Worm (Caenorhabditis elegans) whole organism, young adult: ENCODE results near the gene dhhc-6.

ENCODE experiments used
- B0019.2 ChIP-seq: fragments of 200-800 bp; sonication (Bioruptor generic); conservative IDR thresholded peaks from 2 replicates; pipeline ENCODE4 v1.3.6; 2022; ENCODE audit warnings: missing genetic modification reagents, missing genetic modification characterization, missing compliant biosample characterization
- B0035.1 ChIP-seq: sonication (generic microtip); optimal IDR thresholded peaks from 2 replicates; lab custom pipeline; 2016; ENCODE audit warnings: missing genetic modification characterization, mild to moderate bottlenecking, missing compliant biosample characterization, missing genotype, missing genetic modification reagents
- C17E4.6 ChIP-seq: fragments of 200-800 bp; sonication (Bioruptor generic); IDR thresholded peaks from 2 replicates; pipeline ENCODE4 v1.3.6; 2022; ENCODE audit warnings: missing genetic modification reagents, missing genetic modification characterization, missing compliant biosample characterization
- Y53G8AR.9 ChIP-seq: fragments of 200-800 bp; sonication (Bioruptor generic); conservative IDR thresholded peaks from 2 replicates; pipeline ENCODE4 v1.3.6; 2022; ENCODE audit warnings: missing genetic modification reagents, missing genetic modification characterization, missing compliant biosample characterization
- Y56A3A.18 ChIP-seq: fragments of 200-800 bp; sonication (Bioruptor generic); IDR thresholded peaks from 2 replicates; pipeline ENCODE4 v1.3.6; 2022; ENCODE audit warnings: missing genetic modification reagents, missing genetic modification characterization, missing compliant biosample characterization
- attf-5 ChIP-seq: fragments of 200-800 bp; sonication (Bioruptor generic); optimal IDR thresholded peaks from 2 replicates; lab custom pipeline; 2018; ENCODE audit warnings: mild to moderate bottlenecking, missing genetic modification characterization, missing compliant biosample characterization
- bed-1 ChIP-seq: fragments of 200-800 bp; sonication (Bioruptor generic); IDR thresholded peaks from 2 replicates; pipeline ENCODE4 v1.3.6; 2022; ENCODE audit warnings: missing genetic modification reagents, missing genetic modification characterization, missing compliant biosample characterization
- cebp-1 ChIP-seq, 2 experiments: fragments of 200-800 bp in 1 of 2; sonication (Bioruptor generic) in 1 of 2; sonication (generic microtip) in 1 of 2; IDR thresholded peaks in 1 of 2; optimal IDR thresholded peaks in 1 of 2; 2 replicates each; pipeline versions ENCODE4 v1.3.6 to Lab custom; 2017 to 2022; ENCODE audit warnings: missing compliant biosample characterization in 2 of 2, missing genetic modification characterization in 2 of 2, mild to moderate bottlenecking in 1 of 2, missing genetic modification reagents in 1 of 2, moderate library complexity in 1 of 2
- ceh-40 ChIP-seq: fragments of 200-800 bp; sonication (Bioruptor generic); IDR thresholded peaks from 2 replicates; pipeline ENCODE4 v1.3.6; 2022; ENCODE audit warnings: missing genetic modification characterization, missing compliant biosample characterization
- dox-1 ChIP-seq: fragments of 200-800 bp; sonication (Bioruptor generic); IDR thresholded peaks from 2 replicates; pipeline ENCODE4 v1.3.6; 2022; ENCODE audit warnings: missing genetic modification reagents, missing genetic modification characterization, missing compliant biosample characterization
- dpff-1 ChIP-seq: sonication (generic microtip); optimal IDR thresholded peaks from 2 replicates; lab custom pipeline; 2017; ENCODE audit warnings: mild to moderate bottlenecking, missing genetic modification characterization, missing compliant biosample characterization
- egl-44 ChIP-seq: fragments of 200-800 bp; sonication (Bioruptor generic); IDR thresholded peaks from 2 replicates; pipeline ENCODE4 v1.3.6; 2022; ENCODE audit warnings: missing genetic modification reagents, missing genetic modification characterization, missing compliant biosample characterization
- ekl-4 ChIP-seq: fragments of 200-800 bp; sonication (Bioruptor generic); IDR thresholded peaks from 2 replicates; pipeline ENCODE4 v1.3.6; 2022; ENCODE audit warnings: missing genetic modification reagents, missing genetic modification characterization, missing compliant biosample characterization
- ets-4 ChIP-seq: fragments of 200-800 bp; sonication (Bioruptor generic); optimal IDR thresholded peaks from 2 replicates; lab custom pipeline; 2018; ENCODE audit warnings: mild to moderate bottlenecking, missing genetic modification characterization, missing compliant biosample characterization
- fkh-3 ChIP-seq: sonication (generic microtip); optimal IDR thresholded peaks from 2 replicates; lab custom pipeline; 2016; ENCODE audit warnings: mild to moderate bottlenecking, missing genetic modification characterization, missing compliant biosample characterization
- lag-1 ChIP-seq: fragments of 200-800 bp; sonication (Bioruptor generic); IDR thresholded peaks from 2 replicates; pipeline ENCODE4 v1.3.6; 2022; ENCODE audit warnings: missing genetic modification reagents, missing genetic modification characterization, missing compliant biosample characterization
- lin-26 ChIP-seq: fragments of 200-800 bp; sonication (Bioruptor generic); IDR thresholded peaks from 2 replicates; pipeline ENCODE4 v1.3.6; 2022; ENCODE audit warnings: missing genetic modification reagents, missing genetic modification characterization, missing compliant biosample characterization
- lin-35 ChIP-seq, 3 experiments: fragments of 150-350 bp in 2 of 3; sonication (generic microtip) in 1 of 3; optimal IDR thresholded peaks; 2 replicates each; lab custom pipeline; 2014 to 2018; ENCODE audit warnings: missing biosample characterization in 3 of 3, missing genetic modification characterization in 3 of 3, missing genetic modification reagents in 3 of 3
- lin-40 ChIP-seq: sonication (generic microtip); optimal IDR thresholded peaks from 2 replicates; lab custom pipeline; 2016; ENCODE audit warnings: missing genetic modification characterization, mild to moderate bottlenecking, missing compliant biosample characterization, missing genotype, missing genetic modification reagents
- lsl-1 ChIP-seq: fragments of 200-800 bp; sonication (Bioruptor generic); optimal IDR thresholded peaks from 2 replicates; lab custom pipeline; 2018; ENCODE audit warnings: mild to moderate bottlenecking, missing genetic modification characterization, moderate library complexity, missing compliant biosample characterization
- lsy-27 ChIP-seq: sonication (generic microtip); optimal IDR thresholded peaks from 2 replicates; lab custom pipeline; 2017; ENCODE audit warnings: missing genetic modification characterization, mild to moderate bottlenecking, missing compliant biosample characterization, antibody characterized with exemption, missing genotype, borderline replicate concordance; ENCODE audit not compliant: insufficient read depth
- madf-10 ChIP-seq: sonication (generic microtip); optimal IDR thresholded peaks from 2 replicates; lab custom pipeline; 2016; ENCODE audit warnings: mild to moderate bottlenecking, missing genetic modification characterization, missing compliant biosample characterization
- madf-3 ChIP-seq: fragments of 200-800 bp; sonication (Bioruptor generic); IDR thresholded peaks from 2 replicates; pipeline ENCODE4 v1.3.6; 2022; ENCODE audit warnings: missing genetic modification reagents, missing genetic modification characterization, missing compliant biosample characterization
- madf-8 ChIP-seq: fragments of 200-800 bp; sonication (Bioruptor generic); conservative IDR thresholded peaks from 2 replicates; pipeline ENCODE4 v1.3.6; 2022; ENCODE audit warnings: missing genetic modification reagents, missing genetic modification characterization, missing compliant biosample characterization
- mes-4 ChIP-seq: sonication (generic microtip); optimal IDR thresholded peaks from 2 replicates; lab custom pipeline; 2016; ENCODE audit warnings: missing genotype, missing genetic modification characterization, missing compliant biosample characterization
- nfya-2 ChIP-seq: fragments of 200-800 bp; sonication (Bioruptor generic); IDR thresholded peaks from 2 replicates; pipeline ENCODE4 v1.3.6; 2022; ENCODE audit warnings: missing genetic modification reagents, missing genetic modification characterization, missing compliant biosample characterization
- nhr-179 ChIP-seq: sonication (generic microtip); optimal IDR thresholded peaks from 2 replicates; lab custom pipeline; 2016; ENCODE audit warnings: mild to moderate bottlenecking, missing genetic modification characterization, missing compliant biosample characterization
- nhr-80 ChIP-seq: sonication (generic microtip); optimal IDR thresholded peaks from 2 replicates; lab custom pipeline; 2016; ENCODE audit warnings: missing genetic modification characterization, missing compliant biosample characterization
- pbrm-1 ChIP-seq: fragments of 200-800 bp; sonication (Bioruptor generic); IDR thresholded peaks from 2 replicates; pipeline ENCODE4 v1.3.6; 2022; ENCODE audit warnings: missing genetic modification reagents, missing genetic modification characterization, missing compliant biosample characterization
- sea-2 ChIP-seq: fragments of 200-800 bp; sonication (Bioruptor generic); IDR thresholded peaks from 2 replicates; pipeline ENCODE4 v1.3.6; 2022; ENCODE audit warnings: missing genetic modification characterization, missing compliant biosample characterization
- snpc-1.3 ChIP-seq: sonication (generic microtip); optimal IDR thresholded peaks from 2 replicates; lab custom pipeline; 2017; ENCODE audit warnings: missing genetic modification characterization, mild to moderate bottlenecking, missing compliant biosample characterization, antibody characterized with exemption, moderate library complexity, missing genotype, missing genetic modification reagents; ENCODE audit not compliant: insufficient read depth
- somi-1 ChIP-seq: fragments of 200-800 bp; sonication (Bioruptor generic); optimal IDR thresholded peaks from 2 replicates; lab custom pipeline; 2018; ENCODE audit warnings: mild to moderate bottlenecking, missing genetic modification characterization, missing compliant biosample characterization
- sptf-2 ChIP-seq: fragments of 200-800 bp; sonication (Bioruptor generic); optimal IDR thresholded peaks from 2 replicates; lab custom pipeline; 2018; ENCODE audit warnings: mild to moderate bottlenecking, missing genetic modification characterization, missing compliant biosample characterization
- tbp1 ChIP-seq: fragments of 200-800 bp; sonication (Bioruptor generic); optimal IDR thresholded peaks from 2 replicates; lab custom pipeline; 2018; ENCODE audit warnings: mild to moderate bottlenecking, missing genetic modification characterization, missing compliant biosample characterization
- tlf-1 ChIP-seq: fragments of 200-800 bp; sonication (Bioruptor generic); optimal IDR thresholded peaks from 2 replicates; lab custom pipeline; 2018; ENCODE audit warnings: mild to moderate bottlenecking, missing genetic modification characterization, missing compliant biosample characterization
- unc-62 ChIP-seq: fragments of 150-350 bp; optimal IDR thresholded peaks from 2 replicates; lab custom pipeline; 2014; ENCODE audit warnings: missing biosample characterization, missing genetic modification reagents, missing genetic modification characterization
- xnd-1 ChIP-seq: sonication (generic microtip); optimal IDR thresholded peaks from 2 replicates; lab custom pipeline; 2016; ENCODE audit warnings: missing genotype, missing genetic modification reagents, missing genetic modification characterization, missing compliant biosample characterization
- zim-3 ChIP-seq: sonication (generic microtip); optimal IDR thresholded peaks from 2 replicates; lab custom pipeline; 2017; ENCODE audit warnings: mild to moderate bottlenecking, missing genetic modification characterization, moderate library complexity, missing compliant biosample characterization
- ztf-18 ChIP-seq: sonication (generic microtip); optimal IDR thresholded peaks from 2 replicates; lab custom pipeline; 2016; ENCODE audit warnings: missing genotype, mild to moderate bottlenecking, missing genetic modification characterization, missing compliant biosample characterization
- ztf-28 ChIP-seq: fragments of 200-800 bp; sonication (Bioruptor generic); IDR thresholded peaks from 2 replicates; pipeline ENCODE4 v1.3.6; 2022; ENCODE audit warnings: missing genetic modification reagents, missing genetic modification characterization, missing compliant biosample characterization
- ztf-6 ChIP-seq: fragments of 200-800 bp; sonication (Bioruptor generic); IDR thresholded peaks from 2 replicates; pipeline ENCODE4 v1.3.6; 2022; ENCODE audit warnings: missing genetic modification reagents, missing genetic modification characterization, missing compliant biosample characterization

Gene dhhc-6

ce11 chrIV:12086498-12086897 lies 38.3 kb upstream of the dhhc-6 start (continued):
- TF ChIP-seq bed-1 (GFP tag; lab: Robert Waterston, UW) (no peak), sea-2 (GFP tag; lab: Robert Waterston, UW) (no peak), ekl-4 (GFP tag; lab: Robert Waterston, UW) (peak; percentile 86), ceh-40 (peak; percentile 30; the same call in 1 of the 2 replicates), attf-5 (GFP tag; lab: Kevin White, UChicago) (peak; percentile 81), nhr-179 (tag; lab: Kevin White, UChicago) (no peak), madf-8 (GFP tag; lab: Robert Waterston, UW) (0 out of 2 replicates have a peak, but pooled peaks have one; percentile 29), lin-26 (GFP tag; lab: Robert Waterston, UW) (peak; percentile 98), nfya-2 (GFP tag; lab: Robert Waterston, UW) (no peak), C17E4.6 (GFP tag; lab: Robert Waterston, UW) (peak; percentile 75; the same call in 1 of the 2 replicates), fkh-3 (tag; lab: Kevin White, UChicago) (peak; percentile 55), lsy-27 (tag; lab: Kevin White, UChicago) (peak; percentile 63), somi-1 (peak; percentile 69), dpff-1 (tag; lab: Kevin White, UChicago) (peak; percentile 26), egl-44 (GFP tag; lab: Robert Waterston, UW) (peak; percentile 81), tlf-1 (GFP tag; lab: Kevin White, UChicago) (peak; percentile 79), unc-62 (GFP tag; lab: Kevin White, UChicago) (no peak), xnd-1 (tag; lab: Kevin White, UChicago) (peak; percentile 36), sptf-2 (GFP tag; lab: Kevin White, UChicago) (peak; percentile 93), ets-4 (GFP tag; lab: Kevin White, UChicago) (peak; percentile 66), B0019.2 (0 out of 2 replicates have a peak, but pooled peaks have one; percentile 56), ztf-28 (peak; percentile 94), Y53G8AR.9 (GFP tag; lab: Robert Waterston, UW) (peak; percentile 68; the same call in 1 of the 2 replicates), tbp1 (GFP tag; lab: Kevin White, UChicago) (peak; percentile 96), lin-40 (peak; percentile 75), cebp-1 (GFP tag; IDR thresholded peaks at IDR 0.05; lab: Robert Waterston, UW) (no peak), cebp-1 (tag; optimal IDR thresholded peaks at IDR 0.05; lab: Kevin White, UChicago) (peak; percentile 79), pbrm-1 (GFP tag; lab: Robert Waterston, UW) (peak; percentile 82), nhr-80 (tag; lab: Kevin White, UChicago) (peak; percentile 52), dox-1 (GFP tag; lab: Robert Waterston, UW) (peak; percentile 91), ztf-6 (GFP tag; lab: Robert Waterston, UW) (peak; percentile 70; the same call in 1 of the 2 replicates), madf-3 (GFP tag; lab: Robert Waterston, UW) (0 out of 2 replicates have a peak, but pooled peaks have one; percentile 54), Y56A3A.18 (GFP tag; lab: Robert Waterston, UW) (peak; percentile 86), lin-35 (GFP tag; optimal IDR thresholded peaks at IDR 0.05; lab: Kevin White, UChicago) (peak in 2 of 3 experiments; percentile 4 to 13), snpc-1.3 (tag; lab: Kevin White, UChicago) (peak; percentile 87), lsl-1 (GFP tag; lab: Kevin White, UChicago) (peak; percentile 76), ztf-18 (tag; lab: Kevin White, UChicago) (peak; percentile 79), mes-4 (tag; lab: Kevin White, UChicago) (peak; percentile 78), madf-10 (tag; lab: Kevin White, UChicago) (peak; percentile 80), B0035.1 (tag; lab: Kevin White, UChicago) (peak; percentile 78), zim-3 (tag; lab: Kevin White, UChicago) (peak; percentile 61), lag-1 (GFP tag; lab: Robert Waterston, UW) (no peak)
